Fruit fly (Drosophila melanogaster) whole organism, embryonic: Measurements from ENCODE around the gene psh.

Experiments used
- Ada2b ChIP-seq: fragments of 200-800 bp; sonication (Bioruptor generic); IDR thresholded peaks from 2 replicates; pipeline ENCODE4 v1.3.6; 2022; ENCODE audit warnings: missing biosample characterization, missing genetic modification characterization
- Asciz ChIP-seq: fragments of 200-800 bp; sonication (Bioruptor generic); optimal IDR thresholded peaks from 2 replicates; lab custom pipeline; 2017; ENCODE audit warnings: missing biosample characterization, mild to moderate bottlenecking, missing genetic modification characterization, missing genetic modification reagents
- CG10959 ChIP-seq: fragments of 200-800 bp; sonication (Bioruptor generic); IDR thresholded peaks from 2 replicates; pipeline ENCODE4 v1.3.6; 2022; ENCODE audit warnings: missing biosample characterization, missing genetic modification characterization
- CG12104 ChIP-seq: fragments of 200-800 bp; sonication (Bioruptor generic); optimal IDR thresholded peaks from 3 replicates; lab custom pipeline; 2016; ENCODE audit warnings: missing biosample characterization, missing genetic modification characterization
- CG12236 ChIP-seq: fragments of 200-800 bp; sonication (Bioruptor generic); optimal IDR thresholded peaks from 2 replicates; lab custom pipeline; 2016; ENCODE audit warnings: missing biosample characterization, missing genetic modification characterization
- CG12744 ChIP-seq: fragments of 200-800 bp; sonication (Bioruptor generic); optimal IDR thresholded peaks from 2 replicates; lab custom pipeline; 2016; ENCODE audit warnings: missing biosample characterization, missing genetic modification characterization
- CG13123 ChIP-seq: fragments of 200-800 bp; sonication (Bioruptor generic); optimal IDR thresholded peaks from 2 replicates; lab custom pipeline; 2016; ENCODE audit warnings: missing biosample characterization, missing genetic modification characterization
- CG14860 ChIP-seq: fragments of 200-800 bp; sonication (Bioruptor generic); IDR thresholded peaks from 3 replicates; pipeline ENCODE4 v1.3.6; 2022; ENCODE audit warnings: missing biosample characterization, missing genetic modification characterization; ENCODE audit not compliant: partially characterized antibody
- CG15601 ChIP-seq: fragments of 200-800 bp; sonication (Bioruptor generic); optimal IDR thresholded peaks from 3 replicates; lab custom pipeline; 2019; ENCODE audit warnings: missing biosample characterization, mild to moderate bottlenecking, missing genetic modification characterization, moderate library complexity
- CG16779 ChIP-seq: fragments of 200-800 bp; sonication (Bioruptor generic); IDR thresholded peaks from 2 replicates; pipeline ENCODE4 v1.3.6; 2022; ENCODE audit warnings: missing biosample characterization, missing genetic modification characterization
- CG16813 ChIP-seq: fragments of 200-800 bp; sonication (Bioruptor generic); IDR thresholded peaks from 3 replicates; pipeline ENCODE4 v1.3.6; 2022; ENCODE audit warnings: missing biosample characterization, missing genetic modification characterization; ENCODE audit not compliant: partially characterized antibody
- CG17385 ChIP-seq: fragments of 200-800 bp; sonication (Bioruptor generic); optimal IDR thresholded peaks from 3 replicates; lab custom pipeline; 2018; ENCODE audit warnings: missing biosample characterization, mild to moderate bottlenecking, missing genetic modification characterization
- CG30403 ChIP-seq: fragments of 200-800 bp; sonication (Bioruptor generic); optimal IDR thresholded peaks from 3 replicates; lab custom pipeline; 2016; ENCODE audit warnings: missing biosample characterization, missing genetic modification characterization
- CG31441 ChIP-seq: fragments of 200-800 bp; sonication (Bioruptor generic); IDR thresholded peaks from 2 replicates; pipeline ENCODE4 v1.3.6; 2022; ENCODE audit warnings: missing biosample characterization, missing genetic modification characterization
- CG3407 ChIP-seq: fragments of 200-800 bp; sonication (Bioruptor generic); optimal IDR thresholded peaks from 2 replicates; lab custom pipeline; 2018; ENCODE audit warnings: missing biosample characterization, mild to moderate bottlenecking, missing genetic modification characterization
- CG42726 ChIP-seq: fragments of 200-800 bp; sonication (Bioruptor generic); IDR thresholded peaks from 2 replicates; pipeline ENCODE4 v1.3.6; 2022; ENCODE audit warnings: missing biosample characterization, missing genetic modification characterization; ENCODE audit not compliant: partially characterized antibody
- CG4282 ChIP-seq: fragments of 200-800 bp; sonication (Bioruptor generic); optimal IDR thresholded peaks from 2 replicates; lab custom pipeline; 2016; ENCODE audit warnings: missing biosample characterization, missing genetic modification characterization
- CG7372 ChIP-seq: fragments of 200-800 bp; sonication (Bioruptor generic); IDR thresholded peaks from 2 replicates; pipeline ENCODE4 v1.3.6; 2022; ENCODE audit warnings: missing biosample characterization, missing genetic modification characterization
- CG8089 ChIP-seq: fragments of 200-800 bp; sonication (Bioruptor generic); optimal IDR thresholded peaks from 3 replicates; lab custom pipeline; 2016; ENCODE audit warnings: missing biosample characterization, missing genetic modification characterization
- CG8281 ChIP-seq: fragments of 200-800 bp; sonication (Bioruptor generic); optimal IDR thresholded peaks from 2 replicates; lab custom pipeline; 2018; ENCODE audit warnings: missing biosample characterization, mild to moderate bottlenecking, missing genetic modification characterization, moderate library complexity
- CG9932 ChIP-seq: fragments of 200-800 bp; sonication (Bioruptor generic); IDR thresholded peaks from 2 replicates; pipeline ENCODE4 v1.3.6; 2022; ENCODE audit warnings: missing biosample characterization, missing genetic modification characterization
- Dek ChIP-seq: fragments of 200-800 bp; sonication (Bioruptor generic); optimal IDR thresholded peaks from 3 replicates; lab custom pipeline; 2019; ENCODE audit warnings: missing biosample characterization, mild to moderate bottlenecking, missing genetic modification characterization, moderate library complexity
- Fer1 ChIP-seq: fragments of 200-800 bp; sonication (Bioruptor generic); optimal IDR thresholded peaks from 2 replicates; lab custom pipeline; 2017; ENCODE audit warnings: missing biosample characterization, mild to moderate bottlenecking, missing genetic modification characterization
- HLH3B ChIP-seq: fragments of 200-800 bp; sonication (Bioruptor generic); IDR thresholded peaks from 2 replicates; pipeline ENCODE4 v1.3.6; 2022; ENCODE audit warnings: missing biosample characterization, missing genetic modification characterization
- HLH54F ChIP-seq: fragments of 200-800 bp; sonication (Bioruptor generic); optimal IDR thresholded peaks from 3 replicates; lab custom pipeline; 2016; ENCODE audit warnings: missing biosample characterization, missing genetic modification characterization
- Hey ChIP-seq: fragments of 200-800 bp; sonication (Bioruptor generic); optimal IDR thresholded peaks from 3 replicates; lab custom pipeline; 2018; ENCODE audit warnings: missing biosample characterization, mild to moderate bottlenecking, missing genetic modification characterization
- Hr78 ChIP-seq, 2 experiments: fragments of 200-800 bp in 1 of 2; fragments of >200 bp in 1 of 2; sonication (Bioruptor generic) in 1 of 2; optimal IDR thresholded peaks; 2 replicates each; lab custom pipeline; 2017 to 2019; ENCODE audit warnings: missing biosample characterization in 2 of 2, missing genetic modification characterization in 2 of 2, mild to moderate bottlenecking in 1 of 2, moderate library complexity in 1 of 2
- Med ChIP-seq: fragments of 200-800 bp; sonication (Bioruptor generic); peaks from one replicate; lab custom pipeline; 2016; ENCODE audit warnings: missing biosample characterization, missing genetic modification characterization, mild to moderate bottlenecking, inconsistent platforms, moderate library complexity
- Opbp ChIP-seq: fragments of 200-800 bp; sonication (Bioruptor generic); IDR thresholded peaks from 3 replicates; pipeline ENCODE4 v1.3.6; 2022; ENCODE audit warnings: missing biosample characterization, missing genetic modification characterization; ENCODE audit not compliant: partially characterized antibody
- Rfx ChIP-seq: fragments of 200-800 bp; sonication (Bioruptor generic); IDR thresholded peaks from 2 replicates; pipeline ENCODE4 v1.3.6; 2022; ENCODE audit warnings: missing biosample characterization, missing genetic modification characterization
- Scr ChIP-seq: fragments of 200-800 bp; sonication (Bioruptor generic); IDR thresholded peaks from 2 replicates; pipeline ENCODE4 v1.3.6; 2022; ENCODE audit warnings: missing biosample characterization, missing genetic modification characterization; ENCODE audit not compliant: partially characterized antibody
- Stat92E ChIP-seq, 3 experiments: fragments of >200 bp in 2 of 3; fragments of 200-800 bp in 1 of 3; sonication (Bioruptor generic) in 1 of 3; optimal IDR thresholded peaks; 2 replicates each; lab custom pipeline; 2017 to 2019; ENCODE audit warnings: missing biosample characterization in 3 of 3, missing genetic modification characterization in 3 of 3, mild to moderate bottlenecking in 1 of 3, moderate library complexity in 1 of 3
- TFAM ChIP-seq: fragments of 200-800 bp; sonication (Bioruptor generic); optimal IDR thresholded peaks from 2 replicates; lab custom pipeline; 2017; ENCODE audit warnings: missing biosample characterization, missing genetic modification characterization, inconsistent platforms
- Usf ChIP-seq: fragments of 200-800 bp; sonication (Bioruptor generic); optimal IDR thresholded peaks from 2 replicates; lab custom pipeline; 2017; ENCODE audit warnings: missing genotype, missing biosample characterization, missing genetic modification characterization
- amos ChIP-seq: fragments of 200-800 bp; sonication (Bioruptor generic); IDR thresholded peaks from 2 replicates; pipeline ENCODE4 v1.3.6; 2022; ENCODE audit warnings: missing biosample characterization, missing genetic modification characterization; ENCODE audit not compliant: partially characterized antibody
- ato ChIP-seq: fragments of 200-800 bp; sonication (Bioruptor generic); IDR thresholded peaks from 2 replicates; pipeline ENCODE4 v1.3.6; 2022; ENCODE audit warnings: missing biosample characterization, missing genetic modification characterization; ENCODE audit not compliant: partially characterized antibody
- bcd ChIP-seq: fragments of 200-800 bp; sonication (Bioruptor generic); optimal IDR thresholded peaks from 2 replicates; lab custom pipeline; 2017; ENCODE audit warnings: missing biosample characterization, mild to moderate bottlenecking, missing genetic modification characterization
- dm ChIP-seq: fragments of 200-800 bp; sonication (Bioruptor generic); optimal IDR thresholded peaks from 3 replicates; lab custom pipeline; 2016; ENCODE audit warnings: missing biosample characterization, missing genetic modification characterization
- eyg ChIP-seq: fragments of 200-800 bp; sonication (Bioruptor generic); optimal IDR thresholded peaks from 3 replicates; lab custom pipeline; 2016; ENCODE audit warnings: missing biosample characterization, missing genetic modification characterization
- gce ChIP-seq: fragments of 200-800 bp; sonication (Bioruptor generic); IDR thresholded peaks from 3 replicates; pipeline ENCODE4 v1.3.6; 2022; ENCODE audit warnings: missing biosample characterization, missing genetic modification characterization
- hb ChIP-seq: fragments of 200-800 bp; sonication (Bioruptor generic); IDR thresholded peaks from 3 replicates; pipeline ENCODE4 v1.3.6; 2022; ENCODE audit warnings: missing biosample characterization, missing genetic modification characterization; ENCODE audit not compliant: partially characterized antibody
- kni ChIP-seq: fragments of 200-800 bp; sonication (Bioruptor generic); optimal IDR thresholded peaks from 3 replicates; lab custom pipeline; 2017; ENCODE audit warnings: mild to moderate bottlenecking, missing biosample characterization, missing genetic modification reagents, missing genetic modification characterization
- mld ChIP-seq: fragments of 200-800 bp; sonication (Bioruptor generic); IDR thresholded peaks from 3 replicates; pipeline ENCODE4 v1.3.6; 2022; ENCODE audit warnings: missing biosample characterization, missing genetic modification characterization; ENCODE audit not compliant: partially characterized antibody
- peb ChIP-seq: fragments of 200-800 bp; sonication (Bioruptor generic); IDR thresholded peaks from 2 replicates; pipeline ENCODE4 v1.3.6; 2022; ENCODE audit warnings: missing biosample characterization, missing genetic modification characterization
- stc ChIP-seq: fragments of 200-800 bp; sonication (Bioruptor generic); IDR thresholded peaks from 2 replicates; pipeline ENCODE4 v1.3.6; 2022; ENCODE audit warnings: missing biosample characterization, missing genetic modification characterization
- sug ChIP-seq: fragments of 200-800 bp; optimal IDR thresholded peaks from 2 replicates; lab custom pipeline; 2019; ENCODE audit warnings: missing biosample characterization, mild to moderate bottlenecking, missing genetic modification characterization, moderate library complexity
- wdn ChIP-seq: fragments of 200-800 bp; sonication (Bioruptor generic); IDR thresholded peaks from 2 replicates; pipeline ENCODE4 v1.3.6; 2022; ENCODE audit warnings: missing biosample characterization, missing genetic modification characterization
- z ChIP-seq: fragments of 200-800 bp; sonication (Bioruptor generic); IDR thresholded peaks from 3 replicates; pipeline ENCODE4 v1.3.6; 2022; ENCODE audit warnings: missing biosample characterization, missing genetic modification characterization

The psh gene

dm6 chrX:18506639-18507528 lies 20.2 kb upstream of the psh start (continued):
- TF ChIP-seq Stat92E (GFP tag; optimal IDR thresholded peaks at IDR 0.05; lab: Kevin White, UChicago): no peak
- peak; percentile 75 for TF ChIP-seq CG31441 (GFP tag; lab: Robert Waterston, UW)
- peak; percentile 65 for TF ChIP-seq CG12104 (GFP tag; lab: Kevin White, UChicago)
- no peak for TF ChIP-seq Opbp
- no peak for TF ChIP-seq Asciz (GFP tag; lab: Kevin White, UChicago)
- peak; percentile 32 for TF ChIP-seq Usf (GFP tag; lab: Kevin White, UChicago)
- TF ChIP-seq dm (GFP tag; lab: Kevin White, UChicago): peak; percentile 45
- TF ChIP-seq kni (GFP tag; lab: Kevin White, UChicago): no peak
- TF ChIP-seq CG16813: no peak
- TF ChIP-seq Hr78 (GFP tag; optimal IDR thresholded peaks at IDR 0.05; lab: Kevin White, UChicago): no peak
- TF ChIP-seq bcd: peak; percentile 77
- TF ChIP-seq CG10959 (GFP tag; lab: Robert Waterston, UW): peak; percentile 35; the same call in 1 of the 2 replicates
- TF ChIP-seq CG14860: no peak
- TF ChIP-seq Scr (GFP tag; lab: Robert Waterston, UW): no peak
- peak; percentile 43; the same call in 1 of the 2 replicates for TF ChIP-seq CG7372 (GFP tag; lab: Robert Waterston, UW)
- TF ChIP-seq sug: no peak
- TF ChIP-seq CG30403: peak; percentile 84
- TF ChIP-seq Dek (tag; lab: Kevin White, UChicago): peak; percentile 28
- peak; percentile 32 for TF ChIP-seq TFAM (GFP tag; lab: Kevin White, UChicago)
- TF ChIP-seq eyg (GFP tag; lab: Kevin White, UChicago): peak; percentile 50
- no peak for TF ChIP-seq mld (GFP tag; lab: Robert Waterston, UW)
- TF ChIP-seq CG9932: peak; percentile 68
- TF ChIP-seq z (GFP tag; lab: Robert Waterston, UW): no peak
- peak; percentile 87 for TF ChIP-seq Ada2b (GFP tag; lab: Robert Waterston, UW)
- peak; percentile 72 for TF ChIP-seq Fer1
- peak; percentile 91 for TF ChIP-seq HLH3B (GFP tag; lab: Robert Waterston, UW)
- TF ChIP-seq Rfx (GFP tag; lab: Robert Waterston, UW): peak; percentile 83
- no peak for TF ChIP-seq amos (GFP tag; lab: Robert Waterston, UW)
- peak; percentile 25 for TF ChIP-seq CG12236
- no peak for TF ChIP-seq ato (GFP tag; lab: Robert Waterston, UW)
- peak; percentile 82 for TF ChIP-seq gce (GFP tag; lab: Robert Waterston, UW)
- TF ChIP-seq CG3407 (GFP tag; lab: Kevin White, UChicago): peak; percentile 26
- no peak for TF ChIP-seq Hey (tag; lab: Kevin White, UChicago)
- TF ChIP-seq CG8089 (GFP tag; lab: Kevin White, UChicago): peak; percentile 67
- TF ChIP-seq CG16779 (GFP tag; lab: Robert Waterston, UW): peak; percentile 74
- TF ChIP-seq CG4282 (GFP tag; lab: Kevin White, UChicago): peak; percentile 16
- TF ChIP-seq stc: peak; percentile 90
- TF ChIP-seq CG12744: peak; percentile 70
- peak; percentile 54 for TF ChIP-seq CG17385 (GFP tag; lab: Kevin White, UChicago)
- peak; percentile 69 for TF ChIP-seq wdn
- no peak for TF ChIP-seq CG42726 (GFP tag; lab: Robert Waterston, UW)
- no peak for TF ChIP-seq CG8281 (tag; lab: Kevin White, UChicago)
- peak; percentile 42 for TF ChIP-seq CG15601 (tag; lab: Kevin White, UChicago)
- no peak for TF ChIP-seq hb (GFP tag; lab: Robert Waterston, UW)
- TF ChIP-seq CG13123 (GFP tag; lab: Kevin White, UChicago): peak; percentile 60
- peak; percentile 79 for TF ChIP-seq HLH54F (GFP tag; lab: Kevin White, UChicago)
- peak; percentile 97 for TF ChIP-seq Med (GFP tag; lab: Kevin White, UChicago)
- peak; percentile 65; the same call in 1 of the 2 replicates for TF ChIP-seq peb (GFP tag; lab: Robert Waterston, UW)
